Fruit fly (Drosophila melanogaster) S2 (cell line): Measurements from ENCODE around the gene KrT95D.

Source experiments
- CG8478 ChIP-seq: fragments of >200 bp; optimal IDR thresholded peaks from 2 replicates; lab custom pipeline; 2018
- CTCF ChIP-seq, 2 experiments: fragments of >200 bp; optimal IDR thresholded peaks; 2 replicates each; lab custom pipeline; 2018

- no peak for TF ChIP-seq CG8478
- peak in 1 of 2 experiments; percentile 5 for TF ChIP-seq CTCF (optimal IDR thresholded peaks at IDR 0.05; lab: Kevin White, UChicago)
These were observed 45.1 kb downstream of the KrT95D start, which contains the start of the genes CG13603 and CG5902 for dm6 chr3R:23986479-23986930.
